Worm (Caenorhabditis elegans) whole organism, L2 larva: Measurements from ENCODE around the gene F59B10.6.

Experiments used
- R02D3.7 ChIP-seq: fragments of 150-350 bp; optimal IDR thresholded peaks from 2 replicates; lab custom pipeline; 2014; ENCODE audit warnings: missing biosample characterization, missing genetic modification characterization
- mab-5 ChIP-seq: fragments of 150-350 bp; optimal IDR thresholded peaks from 2 replicates; lab custom pipeline; 2014; ENCODE audit warnings: missing biosample characterization, missing genetic modification characterization
- snpc-4 ChIP-seq: fragments of 150-350 bp; optimal IDR thresholded peaks from 2 replicates; lab custom pipeline; 2014; ENCODE audit warnings: missing biosample characterization, missing genetic modification characterization
- unc-62 ChIP-seq: fragments of 150-350 bp; optimal IDR thresholded peaks from 2 replicates; lab custom pipeline; 2014; ENCODE audit warnings: missing biosample characterization, missing genetic modification reagents, missing genetic modification characterization
- ztf-11 ChIP-seq: sonication (generic microtip); optimal IDR thresholded peaks from 2 replicates; lab custom pipeline; 2017; ENCODE audit warnings: missing biosample characterization, missing genetic modification characterization

DNA sequence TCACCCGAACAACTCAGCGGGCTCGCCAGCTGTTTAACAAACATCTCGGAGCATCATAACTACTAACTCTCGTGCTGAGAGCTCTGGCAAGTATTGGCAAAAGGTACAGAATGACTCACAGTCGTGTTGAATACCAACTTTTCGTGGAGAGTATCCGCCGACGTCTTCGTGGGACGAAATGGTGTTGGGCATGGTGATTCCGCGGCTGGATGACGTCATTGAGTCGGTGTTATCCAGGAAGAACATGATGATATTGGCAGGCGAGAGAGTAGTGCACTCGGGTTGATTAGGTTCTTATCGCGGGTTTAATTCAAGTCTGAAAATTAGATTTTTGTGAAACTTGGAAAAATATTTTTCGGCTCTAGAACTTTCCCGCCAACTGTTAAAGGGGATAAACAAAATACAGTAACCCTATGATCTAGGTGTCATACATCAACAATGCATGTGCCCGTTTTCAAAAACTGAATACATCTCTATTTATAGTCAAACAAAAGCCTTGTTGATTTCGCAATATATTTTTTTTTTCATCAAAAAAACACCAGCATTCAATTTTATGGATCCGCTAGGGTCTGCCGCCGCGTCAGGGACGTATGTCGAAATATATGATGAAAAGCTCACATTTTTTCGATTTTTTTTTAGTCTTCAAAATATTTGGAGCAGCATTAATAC lies 29.2 kb upstream of the F59B10.6 start:
- no peak for TF ChIP-seq ztf-11 (tag; lab: Kevin White, UChicago)
- no peak for TF ChIP-seq mab-5 (tag; lab: Kevin White, UChicago)
- no peak for TF ChIP-seq unc-62 (GFP tag; lab: Kevin White, UChicago)
- TF ChIP-seq R02D3.7 (tag; lab: Kevin White, UChicago), result no peak
- TF ChIP-seq snpc-4 (tag; lab: Kevin White, UChicago), result no peak
